Fruit fly (Drosophila melanogaster) whole organism, adult: ENCODE measurements around the gene CG2983.

ENCODE experiments used
- CG11617 ChIP-seq: fragments of 200-800 bp; sonication (Bioruptor generic); optimal IDR thresholded peaks from 2 replicates; lab custom pipeline; 2017; ENCODE audit warnings: mild to moderate bottlenecking, missing biosample characterization, missing genetic modification reagents, missing genetic modification characterization
- CG12768 ChIP-seq: fragments of 200-800 bp; sonication (Bioruptor generic); optimal IDR thresholded peaks from 2 replicates; lab custom pipeline; 2017; ENCODE audit warnings: missing biosample characterization, missing genetic modification characterization, mild to moderate bottlenecking, moderate library complexity, missing genetic modification reagents
- CG14711 ChIP-seq: fragments of 200-800 bp; sonication (Bioruptor generic); optimal IDR thresholded peaks from 2 replicates; lab custom pipeline; 2018; ENCODE audit warnings: missing biosample characterization, mild to moderate bottlenecking, missing genetic modification characterization, moderate library complexity
- CG1620 ChIP-seq: fragments of 200-800 bp; sonication (Bioruptor generic); optimal IDR thresholded peaks from 2 replicates; lab custom pipeline; 2016; ENCODE audit warnings: missing biosample characterization, missing genetic modification characterization
- CG33017 ChIP-seq: fragments of 200-800 bp; sonication (Bioruptor generic); optimal IDR thresholded peaks from 2 replicates; lab custom pipeline; 2018; ENCODE audit warnings: missing biosample characterization, mild to moderate bottlenecking, missing genetic modification characterization, moderate library complexity
- CG5204 ChIP-seq: fragments of 200-800 bp; sonication (Bioruptor generic); optimal IDR thresholded peaks from 2 replicates; lab custom pipeline; 2016; ENCODE audit warnings: missing biosample characterization, missing genetic modification characterization
- CG7045 ChIP-seq: fragments of 200-800 bp; sonication (Bioruptor generic); optimal IDR thresholded peaks from 2 replicates; lab custom pipeline; 2017; ENCODE audit warnings: missing biosample characterization, mild to moderate bottlenecking, missing genetic modification characterization
- CG7101 ChIP-seq: fragments of 200-800 bp; sonication (Bioruptor generic); optimal IDR thresholded peaks from 2 replicates; lab custom pipeline; 2018; ENCODE audit warnings: missing biosample characterization, mild to moderate bottlenecking, missing genetic modification characterization, moderate library complexity
- Clk ChIP-seq: fragments of 200-800 bp; sonication (Bioruptor generic); optimal IDR thresholded peaks from 2 replicates; lab custom pipeline; 2017; ENCODE audit warnings: missing biosample characterization, missing genetic modification characterization
- Crg-1 ChIP-seq: fragments of 200-800 bp; sonication (Bioruptor generic); optimal IDR thresholded peaks from 2 replicates; lab custom pipeline; 2016; ENCODE audit warnings: missing biosample characterization, missing genetic modification characterization
- Hr96 ChIP-seq: fragments of 200-800 bp; sonication (Bioruptor generic); optimal IDR thresholded peaks from 2 replicates; lab custom pipeline; 2016; ENCODE audit warnings: missing biosample characterization, missing genetic modification characterization
- Mnt ChIP-seq: fragments of 200-800 bp; sonication (Bioruptor generic); optimal IDR thresholded peaks from 2 replicates; lab custom pipeline; 2016; ENCODE audit warnings: missing biosample characterization, mild to moderate bottlenecking, missing genetic modification characterization
- bab1 ChIP-seq: fragments of 200-800 bp; sonication (Bioruptor generic); optimal IDR thresholded peaks from 3 replicates; lab custom pipeline; 2019; ENCODE audit warnings: missing biosample characterization, mild to moderate bottlenecking, missing genetic modification characterization, moderate library complexity
- cic ChIP-seq: fragments of 200-800 bp; sonication (Bioruptor generic); optimal IDR thresholded peaks from 2 replicates; lab custom pipeline; 2017; ENCODE audit warnings: missing biosample characterization, mild to moderate bottlenecking, missing genetic modification characterization, moderate library complexity
- cnc ChIP-seq, 2 experiments: fragments of >200 bp; optimal IDR thresholded peaks; 2 replicates each; lab custom pipeline; 2017
- kay ChIP-seq: fragments of 200-800 bp; sonication (Bioruptor generic); peaks from one replicate; lab custom pipeline; 2016; ENCODE audit warnings: missing biosample characterization, missing genetic modification characterization, borderline replicate concordance
- ovo ChIP-seq: fragments of 200-800 bp; sonication (Bioruptor generic); optimal IDR thresholded peaks from 2 replicates; lab custom pipeline; 2016; ENCODE audit warnings: missing biosample characterization, missing genetic modification characterization
- pad ChIP-seq: fragments of 200-800 bp; sonication (Bioruptor generic); optimal IDR thresholded peaks from 3 replicates; lab custom pipeline; 2017; ENCODE audit warnings: missing biosample characterization, missing genetic modification characterization, mild to moderate bottlenecking, moderate library complexity, missing genetic modification reagents
- tj ChIP-seq: fragments of 200-800 bp; sonication (Bioruptor generic); optimal IDR thresholded peaks from 3 replicates; lab custom pipeline; 2017; ENCODE audit warnings: missing biosample characterization, mild to moderate bottlenecking, missing genetic modification characterization, moderate library complexity
- toe ChIP-seq: fragments of 200-800 bp; sonication (Bioruptor generic); optimal IDR thresholded peaks from 2 replicates; lab custom pipeline; 2016; ENCODE audit warnings: missing biosample characterization, missing genetic modification characterization

The CG2983 gene

dm6 chr2L:2886226-2886569 lies 38.8 kb downstream of the CG2983 start:
- no peak for TF ChIP-seq cic (GFP tag; lab: Kevin White, UChicago)
- TF ChIP-seq CG11617 (GFP tag; lab: Kevin White, UChicago), result no peak
- TF ChIP-seq bab1 (GFP tag; lab: Kevin White, UChicago), result no peak
- no peak for TF ChIP-seq Clk (GFP tag; lab: Kevin White, UChicago)
- no peak for TF ChIP-seq pad
- TF ChIP-seq CG33017 (tag; lab: Kevin White, UChicago), result no peak
- TF ChIP-seq CG5204 (GFP tag; lab: Kevin White, UChicago), result no peak
- no peak for TF ChIP-seq toe (GFP tag; lab: Kevin White, UChicago)
- no peak for TF ChIP-seq CG7045 (GFP tag; lab: Kevin White, UChicago)
- TF ChIP-seq CG7101 (tag; lab: Kevin White, UChicago), result no peak
- TF ChIP-seq CG14711, result no peak
- no peak for TF ChIP-seq Mnt (GFP tag; lab: Kevin White, UChicago)
- TF ChIP-seq Crg-1 (GFP tag; lab: Kevin White, UChicago), result no peak
- no peak for TF ChIP-seq ovo (GFP tag; lab: Kevin White, UChicago)
- TF ChIP-seq tj (GFP tag; lab: Kevin White, UChicago), result no peak
- no peak for TF ChIP-seq cnc (optimal IDR thresholded peaks at IDR 0.05; lab: Kevin White, UChicago)
- no peak for TF ChIP-seq kay (GFP tag; lab: Kevin White, UChicago)
- no peak for TF ChIP-seq Hr96 (GFP tag; lab: Kevin White, UChicago)

dm6 chr2L:2886613-2887537 lies 39.4 kb downstream of the CG2983 start:
- TF ChIP-seq kay (GFP tag; lab: Kevin White, UChicago), result peak; percentile 70
- peak; percentile 94 for TF ChIP-seq tj (GFP tag; lab: Kevin White, UChicago)
- TF ChIP-seq toe (GFP tag; lab: Kevin White, UChicago), result no peak

DNA sequence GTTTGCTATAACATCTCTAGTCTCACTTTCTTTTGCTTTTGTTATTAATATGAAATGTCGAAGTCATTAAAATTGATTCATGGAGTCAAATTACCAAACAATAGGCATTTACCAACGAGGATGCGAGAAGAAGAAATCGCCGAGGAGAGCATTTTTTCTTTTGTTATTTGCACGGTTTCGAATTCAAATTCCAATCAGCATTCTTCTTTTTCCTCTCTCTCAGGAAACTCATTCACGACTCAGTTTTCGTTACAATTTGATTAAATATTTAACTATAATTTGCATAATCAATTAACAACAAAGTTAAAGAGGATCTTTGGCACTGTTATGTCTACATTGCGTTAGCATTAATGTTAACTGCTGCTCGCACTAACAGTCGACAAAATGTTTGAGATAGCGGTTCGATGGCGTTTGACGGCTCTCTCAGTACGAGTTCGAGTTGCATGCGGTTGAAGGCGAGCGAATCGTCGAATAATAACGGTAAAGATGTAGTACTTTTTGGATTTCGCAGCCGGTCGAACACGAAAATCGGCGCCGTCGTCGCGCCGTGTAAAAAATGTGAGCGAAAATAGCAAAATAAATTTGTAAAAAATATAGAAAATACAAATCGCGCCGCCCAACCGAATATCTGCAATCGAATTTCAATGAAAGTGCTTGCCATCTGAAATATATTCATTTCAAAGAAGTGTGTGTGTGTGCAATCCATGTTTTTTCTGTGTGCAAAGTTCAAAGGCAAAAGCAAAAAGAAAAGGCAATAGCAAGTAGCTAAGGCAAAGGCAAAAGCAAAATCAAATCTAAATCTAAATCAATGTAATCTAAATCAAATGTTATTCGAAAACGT lies 40.5 kb downstream of the CG2983 start:
- TF ChIP-seq ovo (GFP tag; lab: Kevin White, UChicago) (peak; percentile 92), Crg-1 (GFP tag; lab: Kevin White, UChicago) (no peak), kay (GFP tag; lab: Kevin White, UChicago) (peak; percentile 92), pad (peak; percentile 24), CG11617 (GFP tag; lab: Kevin White, UChicago) (peak; percentile 28)

DNA sequence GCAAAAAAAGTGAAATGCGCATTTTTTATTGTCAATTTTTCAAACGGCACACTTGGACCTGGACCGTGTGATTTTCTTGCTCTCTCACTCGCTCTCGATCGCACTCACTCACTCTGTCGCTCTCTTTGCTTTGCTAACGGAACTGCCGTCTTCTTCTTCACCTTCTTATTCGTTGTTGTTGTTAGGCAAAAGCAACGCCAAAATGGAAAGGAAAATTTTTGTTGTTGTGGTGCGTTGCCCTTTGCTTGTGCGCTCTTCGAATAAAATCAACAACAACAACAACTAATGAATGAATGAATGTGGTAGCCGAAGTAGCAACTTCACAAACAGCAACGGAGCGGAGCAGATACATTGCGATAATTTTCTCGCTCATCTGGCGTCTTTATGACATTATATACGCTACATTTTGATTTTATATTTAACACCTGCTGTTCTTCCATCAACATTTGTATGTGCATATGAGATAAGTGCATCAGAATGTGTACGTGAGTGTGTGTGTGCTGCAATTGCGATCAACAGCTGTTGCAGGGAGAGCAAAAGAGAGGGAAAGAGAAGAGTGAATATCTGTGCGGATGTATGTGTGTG lies 41.5 kb downstream of the CG2983 start:
- TF ChIP-seq tj (GFP tag; lab: Kevin White, UChicago) (peak; percentile 7), CG12768 (GFP tag; lab: Kevin White, UChicago) (peak; percentile 10), CG33017 (tag; lab: Kevin White, UChicago) (peak; percentile 50), cnc (optimal IDR thresholded peaks at IDR 0.05; lab: Kevin White, UChicago) (no peak), cic (GFP tag; lab: Kevin White, UChicago) (peak; percentile 30), bab1 (GFP tag; lab: Kevin White, UChicago) (peak; percentile 11), ovo (GFP tag; lab: Kevin White, UChicago) (peak; percentile 85), CG7101 (tag; lab: Kevin White, UChicago) (no peak), pad (no peak), toe (GFP tag; lab: Kevin White, UChicago) (no peak), CG11617 (GFP tag; lab: Kevin White, UChicago) (no peak), Clk (GFP tag; lab: Kevin White, UChicago) (no peak)

DNA sequence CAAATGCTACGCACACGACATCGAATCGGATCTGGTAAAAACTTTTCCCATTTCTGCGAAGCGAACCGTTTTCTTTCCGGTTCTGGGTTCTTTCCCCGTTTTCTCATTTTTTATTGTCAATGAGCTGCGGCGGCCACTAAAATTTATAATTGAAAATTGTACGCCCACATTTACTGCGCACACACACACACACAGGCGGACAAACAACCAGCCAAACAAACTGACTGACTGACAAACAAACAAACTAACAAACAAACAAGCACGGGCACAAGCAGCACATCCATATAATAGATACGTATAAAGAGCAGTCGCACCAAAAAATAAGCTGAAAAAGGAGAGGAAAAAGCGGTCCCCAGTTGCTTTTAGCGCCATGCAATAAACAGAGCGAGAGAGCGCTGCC lies 43.8 kb downstream of the CG2983 start:
- TF ChIP-seq bab1 (GFP tag; lab: Kevin White, UChicago) (no peak), toe (GFP tag; lab: Kevin White, UChicago) (no peak), Mnt (GFP tag; lab: Kevin White, UChicago) (no peak), pad (no peak), CG11617 (GFP tag; lab: Kevin White, UChicago) (no peak), Clk (GFP tag; lab: Kevin White, UChicago) (no peak), CG5204 (GFP tag; lab: Kevin White, UChicago) (no peak), CG7101 (tag; lab: Kevin White, UChicago) (no peak), CG33017 (tag; lab: Kevin White, UChicago) (no peak), kay (GFP tag; lab: Kevin White, UChicago) (no peak), CG7045 (GFP tag; lab: Kevin White, UChicago) (no peak), CG14711 (no peak), CG1620 (GFP tag; lab: Kevin White, UChicago) (no peak), cnc (optimal IDR thresholded peaks at IDR 0.05; lab: Kevin White, UChicago) (no peak), CG12768 (GFP tag; lab: Kevin White, UChicago) (no peak), Crg-1 (GFP tag; lab: Kevin White, UChicago) (no peak), cic (GFP tag; lab: Kevin White, UChicago) (no peak), Hr96 (GFP tag; lab: Kevin White, UChicago) (no peak), ovo (GFP tag; lab: Kevin White, UChicago) (no peak)
